Worm (Caenorhabditis elegans) whole organism, L4/young adult: ENCODE data around the gene F44G4.3.

Source experiments
- W03F9.2 ChIP-seq: fragments of 150-350 bp; optimal IDR thresholded peaks from 2 replicates; lab custom pipeline; 2014; ENCODE audit warnings: missing biosample characterization, missing genetic modification characterization
- dao-5 ChIP-seq: sonication (generic microtip); optimal IDR thresholded peaks from 2 replicates; lab custom pipeline; 2016; ENCODE audit warnings: missing genotype, missing genetic modification characterization, moderate library complexity, missing compliant biosample characterization
- him-1 ChIP-seq: sonication (generic microtip); optimal IDR thresholded peaks from 2 replicates; lab custom pipeline; 2016; ENCODE audit warnings: missing genotype, missing genetic modification reagents, missing genetic modification characterization, missing compliant biosample characterization

The F44G4.3 gene

DNA sequence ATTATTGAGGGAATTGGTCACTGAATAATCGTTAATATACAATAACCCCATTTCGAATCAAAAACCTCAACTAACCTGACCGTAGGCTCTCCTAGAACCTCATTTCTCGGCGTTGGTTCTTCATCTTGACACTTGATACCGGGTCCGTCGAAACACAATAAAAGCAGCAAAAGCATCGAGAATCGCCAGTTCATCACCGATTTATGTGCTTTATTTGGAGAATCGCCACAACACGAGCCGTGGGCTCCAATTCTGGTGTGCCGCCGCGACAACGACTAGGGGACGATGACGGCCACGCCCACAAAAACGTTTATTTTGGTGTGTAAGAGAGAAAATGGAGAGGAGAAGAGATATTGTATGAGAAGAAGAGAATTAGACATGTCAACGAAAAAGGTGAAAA, 50.1 kb downstream of the F44G4.3 start, which contains the start of gene cutl-15:
TSS of gene cutl-15 (minus strand) at position 298 of the 400 bp plus-strand sequence.
- TF ChIP-seq him-1: no peak
- no peak for TF ChIP-seq W03F9.2 (tag; lab: Kevin White, UChicago)
- TF ChIP-seq dao-5: no peak
